Worm (Caenorhabditis elegans): ENCODE data around the gene cmtr-1.
"Not testable (repeated sequence)": the region's sequence is repeated elsewhere in the genome, so short reads cannot be mapped to it uniquely, and the experiment has no call there.

cmtr-1 gene

DNA sequence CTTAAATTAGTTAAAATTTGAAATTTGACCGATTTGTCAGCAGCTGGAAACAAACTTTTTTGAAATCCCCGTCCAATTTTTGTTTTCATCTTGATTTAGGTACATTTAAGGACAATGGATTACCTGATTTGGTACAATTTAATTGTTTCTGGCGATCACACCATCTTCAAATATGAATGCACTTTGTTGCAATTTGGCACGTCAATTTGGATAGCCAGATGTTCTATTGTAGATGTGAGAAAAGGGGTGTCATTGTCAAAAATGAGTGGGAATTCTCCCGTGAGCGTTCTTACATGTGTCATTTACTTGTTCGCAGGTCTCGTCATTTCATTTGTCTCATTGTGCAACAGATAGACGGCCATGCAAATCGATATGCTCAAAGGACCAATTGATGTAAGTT, 37.7 kb upstream of the cmtr-1 start, which contains the start of gene Y53F4B.43:
Y53F4B.43 (plus strand) TSS at position 301 of the 400 bp plus-strand sequence.
- TF ChIP-seq ahr-1, F13H6.1, hlh-6 (tag; optimal IDR thresholded peaks at IDR 0.05): not testable (repeated sequence)

DNA sequence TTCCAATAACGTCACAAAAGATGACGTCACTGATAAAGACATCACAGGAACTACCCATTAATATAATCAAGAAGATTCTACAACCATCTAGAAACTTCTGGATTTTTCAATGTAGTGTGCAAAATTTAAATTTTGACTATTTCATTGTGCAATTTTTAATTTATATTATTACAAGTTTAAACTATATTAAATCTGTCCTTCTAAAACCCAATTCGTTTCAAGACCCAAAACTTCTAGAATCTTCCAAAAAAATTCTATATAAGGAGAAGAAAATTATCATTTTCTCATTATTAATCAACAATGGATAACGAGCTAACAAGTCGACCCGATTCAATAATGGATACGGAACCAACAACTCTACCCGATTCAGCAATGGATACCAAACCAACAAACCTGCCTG, 33.3 kb upstream of the cmtr-1 start, which contains the start of gene Y53F4B.7:
Y53F4B.7 (plus strand) TSS at position 301 of the 400 bp plus-strand sequence.
- not testable (repeated sequence) for TF ChIP-seq hlh-13 (GFP tag; optimal IDR thresholded peaks at IDR 0.05); ama-1 (optimal IDR thresholded peaks at IDR 0.05); ceh-6 (GFP tag; optimal IDR thresholded peaks at IDR 0.05)

DNA sequence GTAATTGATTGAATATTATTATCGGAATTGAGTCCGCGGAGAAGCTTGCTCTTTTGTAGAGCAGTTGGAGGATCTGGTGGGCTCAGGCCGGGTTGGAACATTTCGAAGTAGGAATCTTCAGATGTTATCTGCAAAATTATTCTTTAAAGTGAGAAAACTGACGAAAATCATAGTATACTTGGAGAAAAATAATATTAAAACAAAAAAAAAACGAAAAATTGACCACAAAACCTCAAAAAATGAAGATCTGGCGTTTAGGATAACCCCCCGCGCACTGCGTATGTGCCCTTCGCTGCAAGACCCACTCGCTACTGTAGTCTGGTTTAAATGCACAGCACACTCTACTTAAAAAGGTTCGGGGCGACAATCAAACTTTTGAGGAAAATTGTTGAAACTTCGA, 22.5 kb upstream of the cmtr-1 start, which contains the start of gene Y53F4B.10:
Y53F4B.10 (minus strand) TSS at position 101 of the 400 bp plus-strand sequence.
- TF ChIP-seq ets-4 (tag; optimal IDR thresholded peaks at IDR 0.05) (no peak), elt-2 (tag; optimal IDR thresholded peaks at IDR 0.05) (no peak), npax-4 (tag; optimal IDR thresholded peaks at IDR 0.05) (no peak), mec-3 (tag; optimal IDR thresholded peaks at IDR 0.05; ENCODE audit: borderline replicate concordance) (no peak), ceh-6 (GFP tag; optimal IDR thresholded peaks at IDR 0.05) (no peak), ceh-24 (tag; optimal IDR thresholded peaks at IDR 0.05) (no peak), unc-42 (tag; optimal IDR thresholded peaks at IDR 0.05) (no peak), hlh-6 (tag; optimal IDR thresholded peaks at IDR 0.05) (no peak), che-1 (tag; optimal IDR thresholded peaks at IDR 0.05) (no peak), sdc-2 (tag; optimal IDR thresholded peaks at IDR 0.05) (no peak), elt-4 (tag; optimal IDR thresholded peaks at IDR 0.05) (no peak)

DNA sequence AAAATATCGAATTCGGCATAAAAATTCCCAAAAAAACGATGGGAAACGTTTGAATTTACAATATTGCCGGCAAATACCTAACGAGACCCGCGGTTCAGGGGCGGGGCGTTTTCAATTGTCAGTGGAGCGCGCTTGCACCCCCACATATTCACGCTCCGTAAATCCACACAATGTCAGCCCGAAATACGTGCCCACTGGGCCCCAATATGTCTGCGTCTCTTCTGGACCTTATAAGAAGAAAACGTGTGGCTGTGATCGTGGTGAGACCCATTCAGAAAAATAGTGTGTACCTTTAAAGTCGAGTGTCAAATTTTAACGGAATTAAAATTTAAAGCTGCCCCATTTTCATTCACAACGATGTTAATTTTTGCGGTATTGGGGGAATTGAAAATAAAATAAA, 21.4 kb upstream of the cmtr-1 start:
- no peak for TF ChIP-seq ceh-30 (tag; optimal IDR thresholded peaks at IDR 0.05)
- TF ChIP-seq fkh-10 (GFP tag; optimal IDR thresholded peaks at IDR 0.05) = no peak
- TF ChIP-seq fax-1 (tag; optimal IDR thresholded peaks at IDR 0.05) = no peak
- TF ChIP-seq hlh-15 (tag; optimal IDR thresholded peaks at IDR 0.05) = no peak
- TF ChIP-seq ceh-34 (tag; optimal IDR thresholded peaks at IDR 0.05) = no peak
- no peak for TF ChIP-seq pat-9 (tag; optimal IDR thresholded peaks at IDR 0.05)

DNA sequence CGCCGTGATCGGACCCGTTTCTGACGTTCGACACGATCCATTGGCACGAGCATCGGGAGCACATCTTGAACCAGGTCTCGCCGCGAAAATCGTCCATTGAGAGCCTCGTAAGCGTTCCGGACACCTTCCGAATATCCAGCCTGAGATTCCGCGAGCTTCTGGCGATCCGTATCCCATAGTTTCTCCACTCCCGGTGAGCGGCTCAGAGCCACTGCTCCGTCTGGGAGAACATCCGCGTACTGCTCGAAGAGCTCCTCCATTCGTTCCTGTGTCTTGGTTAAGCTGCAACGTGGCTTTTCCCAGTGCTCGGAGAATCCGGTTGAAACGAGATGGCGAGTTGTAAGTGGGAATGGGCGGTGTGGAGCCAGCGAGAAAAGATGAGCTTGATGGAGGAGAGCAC, 20.8 kb upstream of the cmtr-1 start:
- TF ChIP-seq ceh-9 (tag; optimal IDR thresholded peaks at IDR 0.05) = no peak
- TF ChIP-seq C38D4.7 (GFP tag; optimal IDR thresholded peaks at IDR 0.05) = no peak
- no peak for TF ChIP-seq pha-2 (tag; optimal IDR thresholded peaks at IDR 0.05)
- TF ChIP-seq nhr-232 (tag; optimal IDR thresholded peaks at IDR 0.05) = no peak
- no peak for TF ChIP-seq Y22D7AL.16 (tag; optimal IDR thresholded peaks at IDR 0.05)
- TF ChIP-seq dmd-4 (tag; optimal IDR thresholded peaks at IDR 0.05; ENCODE audit: borderline replicate concordance) = no peak
- no peak for TF ChIP-seq hlh-15 (tag; optimal IDR thresholded peaks at IDR 0.05)
- no peak for TF ChIP-seq elt-2 (tag; optimal IDR thresholded peaks at IDR 0.05)
- no peak for TF ChIP-seq ceh-14 (tag; optimal IDR thresholded peaks at IDR 0.05)

DNA sequence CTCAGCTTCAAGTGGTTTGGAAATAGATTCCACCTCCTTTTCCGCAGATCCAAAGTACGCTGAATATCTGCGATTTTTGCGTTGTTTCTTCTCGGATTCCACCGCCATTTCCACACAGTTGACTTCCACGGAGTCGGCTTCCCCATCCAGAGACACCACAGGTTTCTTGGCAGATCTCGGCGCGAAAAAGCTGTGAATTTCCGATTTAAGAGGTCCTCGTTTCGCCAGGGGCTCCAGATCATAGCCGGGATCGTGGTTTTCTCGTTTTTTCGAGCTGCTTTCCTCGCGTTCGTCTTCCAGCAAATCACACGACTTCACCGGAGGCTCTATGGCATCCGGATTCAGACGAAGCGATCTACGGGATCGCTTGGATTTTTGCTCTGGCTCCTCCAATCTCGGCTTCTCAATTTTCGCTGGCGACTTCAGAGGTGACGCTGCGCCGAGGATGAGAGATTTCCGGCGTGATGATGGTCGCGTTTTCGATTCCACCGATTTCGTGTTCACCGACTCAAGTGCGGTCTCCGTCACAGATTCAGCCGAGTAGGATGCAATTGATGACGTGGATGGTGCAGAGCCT, 17.3 kb upstream of the cmtr-1 start:
- TF ChIP-seq hlh-6 (tag; optimal IDR thresholded peaks at IDR 0.05) (peak; percentile 65), ahr-1 (tag; optimal IDR thresholded peaks at IDR 0.05) (peak; percentile 3), elt-2 (tag; optimal IDR thresholded peaks at IDR 0.05) (no peak), fax-1 (tag; optimal IDR thresholded peaks at IDR 0.05) (peak; percentile 8), ceh-45 (GFP tag; IDR thresholded peaks at IDR 0.05) (no peak), hlh-30 (tag; optimal IDR thresholded peaks at IDR 0.05; ENCODE audit: insufficient read depth) (no peak), ref-2 (tag; optimal IDR thresholded peaks at IDR 0.05) (peak; percentile 50), rnt-1 (tag; optimal IDR thresholded peaks at IDR 0.05) (no peak), pqm-1 (tag; optimal IDR thresholded peaks at IDR 0.05) (no peak), pag-3 (tag; optimal IDR thresholded peaks at IDR 0.05; ENCODE audit: borderline replicate concordance) (no peak), ceh-31 (tag; optimal IDR thresholded peaks at IDR 0.05) (peak; percentile 73), tbx-2 (tag; optimal IDR thresholded peaks at IDR 0.05) (peak; percentile 36), dmd-4 (tag; optimal IDR thresholded peaks at IDR 0.05; ENCODE audit: borderline replicate concordance) (peak; percentile 7), ceh-2 (tag; optimal IDR thresholded peaks at IDR 0.05) (peak; percentile 66), zip-5 (tag; optimal IDR thresholded peaks at IDR 0.05) (no peak), F13H6.1 (tag; optimal IDR thresholded peaks at IDR 0.05) (peak; percentile 48), tbx-7 (tag; optimal IDR thresholded peaks at IDR 0.05) (peak; percentile 68), C08G9.2 (tag; optimal IDR thresholded peaks at IDR 0.05) (peak; percentile 60), ama-1 (optimal IDR thresholded peaks at IDR 0.05) (no peak)
